Worm (Caenorhabditis elegans): Measurements from ENCODE around the gene C50B6.3.

ce11 chrV:13288881-13289280 is 24.5 kb upstream of the C50B6.3 start:
- TF ChIP-seq pha-4 (tag; optimal IDR thresholded peaks at IDR 0.05), result no peak
- no peak for TF ChIP-seq ref-2 (tag; optimal IDR thresholded peaks at IDR 0.05)
- TF ChIP-seq sdc-2 (tag; optimal IDR thresholded peaks at IDR 0.05), result no peak
- TF ChIP-seq unc-42 (tag; optimal IDR thresholded peaks at IDR 0.05), result no peak
- TF ChIP-seq ama-1 (optimal IDR thresholded peaks at IDR 0.05), result no peak
- no peak for TF ChIP-seq ceh-19 (GFP tag; optimal IDR thresholded peaks at IDR 0.05)

Measured in whole organism, late embryonic.